Worm (Caenorhabditis elegans) whole organism, L3 larva: ENCODE results near the gene tbx-7.

ENCODE experiments used
- aly-2 ChIP-seq: fragments of 150-350 bp; optimal IDR thresholded peaks from 2 replicates; lab custom pipeline; 2014; ENCODE audit warnings: missing biosample characterization, missing genetic modification characterization
- ama-1 ChIP-seq: fragments of 150-350 bp; optimal IDR thresholded peaks from 2 replicates; lab custom pipeline; 2018
- nfya-1 ChIP-seq: sonication (generic microtip); optimal IDR thresholded peaks from 2 replicates; lab custom pipeline; 2017; ENCODE audit warnings: missing genetic modification characterization, mild to moderate bottlenecking, missing compliant biosample characterization, antibody characterized with exemption, moderate library complexity; ENCODE audit not compliant: insufficient read depth
- nhr-25 ChIP-seq: sonication (generic microtip); optimal IDR thresholded peaks from 2 replicates; lab custom pipeline; 2017; ENCODE audit warnings: missing biosample characterization, missing genetic modification characterization
- nhr-28 ChIP-seq: fragments of 150-350 bp; optimal IDR thresholded peaks from 2 replicates; lab custom pipeline; 2014; ENCODE audit warnings: missing biosample characterization, missing genetic modification characterization
- nhr-76 ChIP-seq: fragments of 150-350 bp; sonication (generic microtip); optimal IDR thresholded peaks from 5 replicates; lab custom pipeline; 2014; ENCODE audit warnings: missing biosample characterization, missing genetic modification characterization
- pha-4 ChIP-seq: fragments of 150-350 bp; optimal IDR thresholded peaks from 2 replicates; lab custom pipeline; 2014; ENCODE audit warnings: missing biosample characterization, missing genetic modification reagents, missing genetic modification characterization
- pqm-1 ChIP-seq: fragments of 150-350 bp; optimal IDR thresholded peaks from 2 replicates; lab custom pipeline; 2017; ENCODE audit warnings: missing biosample characterization, missing genetic modification characterization, inconsistent platforms
- snpc-4 ChIP-seq: fragments of 150-350 bp; optimal IDR thresholded peaks from 2 replicates; lab custom pipeline; 2014; ENCODE audit warnings: missing biosample characterization, missing genetic modification characterization
- unc-39 ChIP-seq: sonication (generic microtip); optimal IDR thresholded peaks from 4 replicates; lab custom pipeline; 2017; ENCODE audit warnings: missing biosample characterization, missing genetic modification characterization
- ztf-11 ChIP-seq: fragments of 150-350 bp; optimal IDR thresholded peaks from 2 replicates; lab custom pipeline; 2014; ENCODE audit warnings: missing biosample characterization, missing genetic modification characterization

ce11 chrIII:5985340-5985739 is 43.0 kb downstream of the tbx-7 start, which contains the start of gene T04C9.3:
- TF ChIP-seq aly-2 (no peak), snpc-4 (tag; lab: Kevin White, UChicago) (no peak), nhr-28 (tag; lab: Kevin White, UChicago) (no peak), ama-1 (lab: Kevin White, UChicago) (no peak), ztf-11 (tag; lab: Kevin White, UChicago) (no peak), unc-39 (tag; lab: Kevin White, UChicago) (no peak), nhr-25 (tag; lab: Kevin White, UChicago) (no peak), pqm-1 (tag; lab: Kevin White, UChicago) (no peak), nfya-1 (no peak), pha-4 (tag; lab: Kevin White, UChicago) (no peak), nhr-76 (tag; lab: Kevin White, UChicago) (no peak)
